Fruit fly (Drosophila melanogaster) whole organism, pupa: ENCODE measurements around the gene CG7290.

Source experiments
- CG10348 ChIP-seq: fragments of 200-800 bp; sonication (Bioruptor generic); IDR thresholded peaks from 2 replicates; pipeline ENCODE4 v1.3.6; 2022; ENCODE audit warnings: missing biosample characterization, missing genetic modification characterization
- CG12605 ChIP-seq: fragments of 200-800 bp; sonication (Bioruptor generic); IDR thresholded peaks from 2 replicates; pipeline ENCODE4 v1.3.6; 2022; ENCODE audit warnings: missing biosample characterization, missing genetic modification characterization
- CG13204 ChIP-seq: fragments of 200-800 bp; sonication (Bioruptor generic); optimal IDR thresholded peaks from 2 replicates; lab custom pipeline; 2018; ENCODE audit warnings: missing biosample characterization, mild to moderate bottlenecking, missing genetic modification characterization, moderate library complexity
- CG14655 ChIP-seq: fragments of 200-800 bp; sonication (Bioruptor generic); optimal IDR thresholded peaks from 3 replicates; lab custom pipeline; 2017; ENCODE audit warnings: mild to moderate bottlenecking, missing biosample characterization, missing genetic modification reagents, missing genetic modification characterization
- CG15710 ChIP-seq: fragments of 200-800 bp; sonication (Bioruptor generic); optimal IDR thresholded peaks from 2 replicates; lab custom pipeline; 2018; ENCODE audit warnings: missing biosample characterization, mild to moderate bottlenecking, missing genetic modification characterization, moderate library complexity
- CG17806 ChIP-seq: fragments of 200-800 bp; sonication (Bioruptor generic); optimal IDR thresholded peaks from 2 replicates; lab custom pipeline; 2018; ENCODE audit warnings: missing biosample characterization, mild to moderate bottlenecking, missing genetic modification characterization, moderate library complexity
- CG32121 ChIP-seq: fragments of 200-800 bp; sonication (Bioruptor generic); IDR thresholded peaks from 2 replicates; pipeline ENCODE4 v1.3.6; 2022; ENCODE audit warnings: missing biosample characterization, missing genetic modification characterization
- CG34367 ChIP-seq: fragments of 200-800 bp; sonication (Bioruptor generic); optimal IDR thresholded peaks from 2 replicates; lab custom pipeline; 2018; ENCODE audit warnings: missing biosample characterization, mild to moderate bottlenecking, missing genetic modification characterization
- CG4496 ChIP-seq: fragments of 200-800 bp; sonication (Bioruptor generic); IDR thresholded peaks from 3 replicates; pipeline ENCODE4 v1.3.6; 2022; ENCODE audit warnings: missing biosample characterization, missing genetic modification characterization
- CG8159 ChIP-seq: fragments of 200-800 bp; sonication (Bioruptor generic); optimal IDR thresholded peaks from 3 replicates; lab custom pipeline; 2018; ENCODE audit warnings: missing biosample characterization, mild to moderate bottlenecking, missing genetic modification characterization, moderate library complexity
- CG8301 ChIP-seq: fragments of 200-800 bp; sonication (Bioruptor generic); optimal IDR thresholded peaks from 2 replicates; lab custom pipeline; 2018; ENCODE audit warnings: missing biosample characterization, mild to moderate bottlenecking, missing genetic modification characterization
- CG9948 ChIP-seq: fragments of 200-800 bp; sonication (Bioruptor generic); optimal IDR thresholded peaks from 2 replicates; lab custom pipeline; 2018; ENCODE audit warnings: missing biosample characterization, mild to moderate bottlenecking, missing genetic modification characterization, moderate library complexity
- D1 ChIP-seq: fragments of 200-800 bp; sonication (Bioruptor generic); optimal IDR thresholded peaks from 2 replicates; lab custom pipeline; 2018; ENCODE audit warnings: missing biosample characterization, mild to moderate bottlenecking, missing genetic modification characterization, moderate library complexity
- EcR ChIP-seq: fragments of 200-800 bp; sonication (Bioruptor generic); optimal IDR thresholded peaks from 3 replicates; lab custom pipeline; 2019; ENCODE audit warnings: missing biosample characterization, missing genetic modification characterization, mild to moderate bottlenecking, moderate library complexity, missing genetic modification reagents
- Ets98B ChIP-seq: fragments of 200-800 bp; sonication (Bioruptor generic); IDR thresholded peaks from 2 replicates; pipeline ENCODE4 v1.3.6; 2022; ENCODE audit warnings: missing biosample characterization, missing genetic modification characterization
- Pif1A ChIP-seq: fragments of 200-800 bp; sonication (Bioruptor generic); optimal IDR thresholded peaks from 3 replicates; lab custom pipeline; 2016; ENCODE audit warnings: missing biosample characterization, missing genetic modification characterization
- Pif1B ChIP-seq: fragments of 200-800 bp; sonication (Bioruptor generic); optimal IDR thresholded peaks from 3 replicates; lab custom pipeline; 2016; ENCODE audit warnings: missing biosample characterization, missing genetic modification characterization
- Snoo ChIP-seq: fragments of 200-800 bp; sonication (Bioruptor generic); optimal IDR thresholded peaks from 3 replicates; lab custom pipeline; 2017; ENCODE audit warnings: missing biosample characterization, mild to moderate bottlenecking, missing genetic modification characterization, inconsistent platforms
- fd96Ca ChIP-seq: fragments of 200-800 bp; sonication (Bioruptor generic); IDR thresholded peaks from 3 replicates; pipeline ENCODE4 v1.3.6; 2022; ENCODE audit warnings: missing biosample characterization, missing genetic modification characterization
- gl ChIP-seq: fragments of 200-800 bp; sonication (Bioruptor generic); optimal IDR thresholded peaks from 2 replicates; lab custom pipeline; 2018; ENCODE audit warnings: missing biosample characterization, mild to moderate bottlenecking, missing genetic modification characterization
- rn ChIP-seq: fragments of 200-800 bp; sonication (Bioruptor generic); IDR thresholded peaks from 2 replicates; pipeline ENCODE4 v1.3.6; 2022; ENCODE audit warnings: missing biosample characterization, missing genetic modification characterization

The CG7290 gene

DNA sequence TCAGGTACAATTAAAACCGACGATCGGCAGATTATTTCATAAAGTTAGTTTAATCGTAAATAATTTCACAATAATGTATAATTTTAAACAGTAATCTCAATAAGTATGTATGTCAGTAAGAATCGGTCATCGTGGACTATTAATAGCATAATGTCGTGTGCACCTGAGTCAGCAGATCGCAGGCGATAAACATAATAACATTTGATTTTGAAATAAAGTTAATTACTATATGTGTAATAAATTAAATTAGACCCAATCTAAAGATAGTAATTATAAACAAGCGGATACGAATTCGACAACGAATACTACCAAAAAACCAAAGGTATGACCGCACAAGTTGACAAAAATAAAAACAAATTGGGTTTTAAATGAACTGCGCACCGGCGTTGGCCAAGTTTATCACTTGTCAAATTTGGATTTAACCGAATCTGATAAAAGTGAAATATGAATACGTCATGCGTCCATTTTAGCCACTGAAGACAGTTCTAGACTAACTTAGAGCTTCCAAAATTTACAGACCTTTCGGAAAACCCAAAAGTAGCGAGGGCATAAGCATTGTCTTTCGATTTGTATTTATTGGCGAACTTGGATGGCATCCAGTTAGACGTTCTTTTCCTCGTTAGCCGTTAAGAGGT, 1.2 kb upstream of the CG7290 start, which contains the start of gene CG6996:
Gene CG6996, plus strand, starts transcription at position 585 of the 635 bp plus-strand sequence.
- no peak for TF ChIP-seq Ets98B (GFP tag; lab: Robert Waterston, UW)
- no peak for TF ChIP-seq CG13204 (GFP tag; lab: Kevin White, UChicago)
- no peak for TF ChIP-seq Snoo
- no peak for TF ChIP-seq EcR (GFP tag; lab: Kevin White, UChicago)
- TF ChIP-seq Pif1B (GFP tag; lab: Kevin White, UChicago): no peak
- TF ChIP-seq CG8159 (tag; lab: Kevin White, UChicago): no peak
- TF ChIP-seq Pif1A (GFP tag; lab: Kevin White, UChicago): no peak
- TF ChIP-seq CG4496 (GFP tag; lab: Robert Waterston, UW): no peak
- TF ChIP-seq gl (tag; lab: Kevin White, UChicago): no peak
- TF ChIP-seq fd96Ca (GFP tag; lab: Robert Waterston, UW): no peak
- no peak for TF ChIP-seq CG8301 (tag; lab: Kevin White, UChicago)
- TF ChIP-seq CG32121: no peak
- TF ChIP-seq CG9948 (tag; lab: Kevin White, UChicago): no peak
- TF ChIP-seq D1 (tag; lab: Kevin White, UChicago): no peak
- no peak for TF ChIP-seq CG15710 (tag; lab: Kevin White, UChicago)
- TF ChIP-seq CG12605 (GFP tag; lab: Robert Waterston, UW): no peak

DNA sequence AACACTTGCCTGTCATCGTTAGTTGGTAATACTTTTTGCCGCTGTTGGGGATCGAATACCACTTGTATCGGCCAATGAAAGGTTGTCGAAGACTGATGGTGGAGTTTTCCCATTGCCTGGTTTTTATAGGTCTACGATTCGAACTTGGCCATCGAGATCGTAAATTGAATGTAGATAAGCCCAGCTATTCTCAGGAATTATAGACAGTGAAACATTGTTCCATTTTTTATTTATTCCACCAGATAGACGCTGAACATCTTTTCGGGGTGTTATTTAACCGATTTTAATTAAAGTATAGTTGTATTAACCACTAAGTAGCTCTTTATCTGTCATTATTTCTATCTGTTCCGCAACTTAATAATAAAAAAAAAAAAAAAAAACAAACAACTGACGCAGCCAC, 2.3 kb downstream of the CG7290 start, which contains the start of gene CG7298:
Gene CG7298, minus strand, starts transcription at position 101 of the 400 bp plus-strand sequence.
- TF ChIP-seq D1 (tag; lab: Kevin White, UChicago): no peak

DNA sequence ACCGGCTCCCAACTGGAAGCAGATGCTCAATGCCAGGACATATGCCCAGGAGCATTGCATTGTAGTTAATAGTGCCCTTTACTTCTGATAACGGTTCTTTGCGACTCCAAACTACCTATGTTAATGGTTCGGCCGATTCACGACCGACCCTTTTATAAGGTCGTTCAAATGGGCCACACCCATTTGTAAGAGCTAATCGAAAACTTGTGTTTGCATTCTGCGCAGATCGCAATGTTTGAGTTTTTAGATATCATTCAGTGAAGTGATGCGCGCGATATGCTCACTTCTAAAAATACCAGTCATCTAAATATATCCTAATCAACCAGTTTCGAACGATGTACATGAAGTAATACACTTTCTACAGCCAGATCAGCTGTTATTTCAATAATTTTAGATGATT, 4.3 kb downstream of the CG7290 start, which contains the start of gene obst-F:
Gene obst-F, minus strand, starts transcription at position 101 of the 400 bp plus-strand sequence.
- TF ChIP-seq CG12605 (GFP tag; lab: Robert Waterston, UW): no peak
- TF ChIP-seq CG9948 (tag; lab: Kevin White, UChicago): no peak
- TF ChIP-seq gl (tag; lab: Kevin White, UChicago): no peak
- TF ChIP-seq fd96Ca (GFP tag; lab: Robert Waterston, UW): no peak
- no peak for TF ChIP-seq rn (GFP tag; lab: Robert Waterston, UW)
- TF ChIP-seq CG15710 (tag; lab: Kevin White, UChicago): no peak
- TF ChIP-seq Snoo: no peak
- no peak for TF ChIP-seq CG13204 (GFP tag; lab: Kevin White, UChicago)
- no peak for TF ChIP-seq D1 (tag; lab: Kevin White, UChicago)
- TF ChIP-seq EcR (GFP tag; lab: Kevin White, UChicago): no peak
- no peak for TF ChIP-seq Pif1B (GFP tag; lab: Kevin White, UChicago)
- TF ChIP-seq CG8301 (tag; lab: Kevin White, UChicago): no peak
- TF ChIP-seq CG10348 (GFP tag; lab: Robert Waterston, UW): no peak
- no peak for TF ChIP-seq Ets98B (GFP tag; lab: Robert Waterston, UW)

DNA sequence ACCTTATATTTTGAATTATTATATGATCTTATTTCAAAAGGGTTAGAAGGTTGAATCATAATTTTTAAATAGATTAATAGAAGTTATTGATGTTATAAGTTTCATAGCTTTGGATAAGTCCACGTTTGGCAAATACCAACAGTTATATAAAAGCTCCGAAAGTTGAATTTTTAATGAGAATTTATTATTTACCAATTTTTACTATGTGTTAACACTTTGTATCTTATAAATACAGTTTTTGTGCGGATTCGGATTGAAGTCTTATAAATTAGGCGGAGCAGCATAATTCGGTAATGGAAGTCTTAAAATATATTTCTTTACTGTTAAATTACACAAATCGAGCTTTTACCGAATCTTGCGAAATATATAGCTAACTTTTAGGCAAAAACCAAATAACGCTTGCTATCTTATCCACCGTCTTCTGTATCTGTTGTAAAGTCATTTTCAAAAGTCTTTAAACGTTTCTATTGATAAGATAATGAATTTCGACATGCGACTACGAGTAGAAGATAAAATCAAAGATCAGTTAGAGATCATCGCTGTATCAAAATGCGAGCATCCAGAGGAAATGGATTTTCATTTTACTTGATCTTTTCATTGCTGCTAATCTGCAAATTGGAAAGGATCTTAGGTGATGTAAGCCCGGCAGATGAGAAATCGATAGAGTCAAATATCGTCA, 6.1 kb downstream of the CG7290 start, which contains the start of gene CG42833:
Gene CG42833, plus strand, starts transcription at position 525 of the 679 bp plus-strand sequence.
- TF ChIP-seq Pif1A (GFP tag; lab: Kevin White, UChicago) (no peak), fd96Ca (GFP tag; lab: Robert Waterston, UW) (no peak), CG32121 (no peak), CG17806 (tag; lab: Kevin White, UChicago) (no peak), gl (tag; lab: Kevin White, UChicago) (no peak), CG15710 (tag; lab: Kevin White, UChicago) (no peak), CG13204 (GFP tag; lab: Kevin White, UChicago) (no peak), CG9948 (tag; lab: Kevin White, UChicago) (no peak), Snoo (no peak), Ets98B (GFP tag; lab: Robert Waterston, UW) (no peak)

DNA sequence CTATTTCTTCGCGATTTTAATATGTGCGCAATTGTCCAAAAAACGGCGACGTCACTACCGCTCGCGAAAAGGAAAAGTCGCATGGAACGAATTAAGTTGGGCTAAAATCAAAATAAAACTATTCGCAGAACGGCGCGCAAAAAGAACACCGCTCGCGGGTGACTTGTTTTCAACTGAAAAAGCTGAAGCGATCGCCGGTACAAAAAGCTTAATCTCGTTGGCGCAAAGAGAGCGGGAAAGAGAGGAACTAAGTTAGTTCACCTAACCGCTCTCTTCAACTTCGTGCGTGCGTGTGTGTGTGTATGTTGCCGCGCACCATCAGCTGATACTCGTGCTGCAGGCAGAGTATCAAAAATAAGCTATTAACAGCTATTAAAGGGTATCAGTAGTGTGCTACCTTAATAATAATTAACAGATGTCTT, 7.7 kb downstream of the CG7290 start, which contains the start of gene CG42674:
Gene CG42674, minus strand, starts transcription at position 180 of the 422 bp plus-strand sequence.
- no peak for TF ChIP-seq D1 (tag; lab: Kevin White, UChicago)
- TF ChIP-seq CG34367 (tag; lab: Kevin White, UChicago): no peak
- no peak for TF ChIP-seq rn (GFP tag; lab: Robert Waterston, UW)
- TF ChIP-seq CG14655 (GFP tag; lab: Kevin White, UChicago): no peak
- TF ChIP-seq CG17806 (tag; lab: Kevin White, UChicago): no peak
- peak; percentile 30 for TF ChIP-seq Pif1B (GFP tag; lab: Kevin White, UChicago)
- TF ChIP-seq CG13204 (GFP tag; lab: Kevin White, UChicago): no peak
- no peak for TF ChIP-seq fd96Ca (GFP tag; lab: Robert Waterston, UW)
- peak; percentile 54; the same call in 1 of the 3 replicates for TF ChIP-seq CG4496 (GFP tag; lab: Robert Waterston, UW)

- TF ChIP-seq fd96Ca (GFP tag; lab: Robert Waterston, UW) (0 out of 3 replicates have a peak, but pooled peaks have one; percentile 12), CG17806 (tag; lab: Kevin White, UChicago) (no peak)
Measured at dm6 chr3L:20197698-20198097, 8.1 kb downstream of the CG7290 start.
